Worm (Caenorhabditis elegans) whole organism, young adult: ENCODE data around the gene K11H3.2.
A peak's percentile ranks its signal among the peaks of the same experiment; 100 is the strongest.

Source experiments
- ama-1 ChIP-seq, 3 experiments: fragments of 150-350 bp in 1 of 3; sonication (generic microtip) in 2 of 3; optimal IDR thresholded peaks; 2 replicates each; lab custom pipeline; 2014 to 2018; ENCODE audit warnings: missing biosample characterization in 2 of 3, missing genetic modification characterization in 2 of 3, missing genetic modification reagents in 2 of 3
- dpl-1 ChIP-seq: fragments of 150-350 bp; optimal IDR thresholded peaks from 2 replicates; lab custom pipeline; 2014; ENCODE audit warnings: missing biosample characterization, missing genetic modification reagents, missing genetic modification characterization
- ets-4 ChIP-seq: fragments of 200-800 bp; sonication (Bioruptor generic); optimal IDR thresholded peaks from 2 replicates; lab custom pipeline; 2018; ENCODE audit warnings: mild to moderate bottlenecking, missing genetic modification characterization, missing compliant biosample characterization
- hrde-1 ChIP-seq: sonication (generic microtip); optimal IDR thresholded peaks from 2 replicates; lab custom pipeline; 2016; ENCODE audit warnings: missing genetic modification characterization, mild to moderate bottlenecking, missing compliant biosample characterization, moderate library complexity, missing genotype, missing genetic modification reagents, borderline replicate concordance
- sea-2 ChIP-seq: fragments of 200-800 bp; sonication (Bioruptor generic); IDR thresholded peaks from 2 replicates; pipeline ENCODE4 v1.3.6; 2022; ENCODE audit warnings: missing genetic modification characterization, missing compliant biosample characterization
- snpc-4 ChIP-seq, 5 experiments: fragments of 150-350 bp in 1 of 5; sonication (generic microtip) in 4 of 5; optimal IDR thresholded peaks; 2 replicates each; lab custom pipeline; 2014 to 2018; ENCODE audit warnings: missing genetic modification characterization in 5 of 5, missing biosample characterization in 3 of 5, antibody characterized with exemption in 2 of 5, mild to moderate bottlenecking in 2 of 5, missing compliant biosample characterization in 2 of 5, missing genotype in 2 of 5, moderate library complexity in 2 of 5, missing genetic modification reagents in 1 of 5
- sptf-2 ChIP-seq: fragments of 200-800 bp; sonication (Bioruptor generic); optimal IDR thresholded peaks from 2 replicates; lab custom pipeline; 2018; ENCODE audit warnings: mild to moderate bottlenecking, missing genetic modification characterization, missing compliant biosample characterization
- tbx-9 ChIP-seq: sonication (generic microtip); optimal IDR thresholded peaks from 2 replicates; lab custom pipeline; 2016; ENCODE audit warnings: borderline replicate concordance, missing genetic modification characterization, inconsistent platforms, missing compliant biosample characterization

- TF ChIP-seq sptf-2 (no peak), snpc-4 (GFP tag; optimal IDR thresholded peaks at IDR 0.05; lab: Kevin White, UChicago) (no peak), snpc-4 (tag; optimal IDR thresholded peaks at IDR 0.05; lab: Kevin White, UChicago) (peak in 2 of 4 experiments; percentile 16 to 42), ama-1 (optimal IDR thresholded peaks at IDR 0.05; lab: Kevin White, UChicago) (no peak), ama-1 (GFP tag; optimal IDR thresholded peaks at IDR 0.05; lab: Kevin White, UChicago) (no peak), ets-4 (GFP tag; lab: Kevin White, UChicago) (no peak), sea-2 (GFP tag; lab: Robert Waterston, UW) (no peak), dpl-1 (no peak), tbx-9 (tag; lab: Kevin White, UChicago) (no peak), hrde-1 (tag; lab: Kevin White, UChicago) (no peak)
Observed at ce11 chrIII:9827163-9827951, 18.8 kb upstream of the K11H3.2 start, which contains the start of the genes ZK632.10 and ZK632.11.
